Worm (Caenorhabditis elegans): ENCODE measurements around the gene D2007.1.

Gene D2007.1

DNA sequence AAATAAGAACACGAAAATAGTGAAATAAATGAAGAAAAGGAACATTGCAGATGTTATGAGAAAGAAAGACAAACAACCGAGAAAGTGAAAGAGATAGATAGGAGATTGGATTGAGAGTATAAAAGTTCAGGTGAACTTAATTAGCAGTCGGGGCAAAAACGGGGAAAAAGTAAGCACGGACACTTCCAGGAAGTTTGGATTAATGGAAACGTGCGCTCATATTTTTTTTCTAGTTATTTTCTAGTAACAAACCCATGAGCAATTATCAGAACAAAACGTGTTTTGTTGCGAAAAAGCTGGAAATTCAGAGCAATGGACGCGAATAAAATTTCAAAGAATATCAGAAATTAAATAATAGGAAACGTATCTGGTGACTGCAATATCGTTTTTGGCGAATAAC is 33.3 kb upstream of the D2007.1 start:
- TF ChIP-seq med-1 (GFP tag; optimal IDR thresholded peaks at IDR 0.05; ENCODE audit: insufficient read depth) (no peak), ztf-23 (GFP tag; IDR thresholded peaks at IDR 0.05) (no peak), flt-1 (GFP tag; IDR thresholded peaks at IDR 0.05) (no peak), ztf-29 (GFP tag; IDR thresholded peaks at IDR 0.05) (no peak), cog-1 (tag; optimal IDR thresholded peaks at IDR 0.05) (no peak), ref-1 (GFP tag; conservative IDR thresholded peaks at IDR 0.05) (no peak), klf-2 (GFP tag; conservative IDR thresholded peaks at IDR 0.05) (no peak), tab-1 (GFP tag; IDR thresholded peaks at IDR 0.05) (no peak)

DNA sequence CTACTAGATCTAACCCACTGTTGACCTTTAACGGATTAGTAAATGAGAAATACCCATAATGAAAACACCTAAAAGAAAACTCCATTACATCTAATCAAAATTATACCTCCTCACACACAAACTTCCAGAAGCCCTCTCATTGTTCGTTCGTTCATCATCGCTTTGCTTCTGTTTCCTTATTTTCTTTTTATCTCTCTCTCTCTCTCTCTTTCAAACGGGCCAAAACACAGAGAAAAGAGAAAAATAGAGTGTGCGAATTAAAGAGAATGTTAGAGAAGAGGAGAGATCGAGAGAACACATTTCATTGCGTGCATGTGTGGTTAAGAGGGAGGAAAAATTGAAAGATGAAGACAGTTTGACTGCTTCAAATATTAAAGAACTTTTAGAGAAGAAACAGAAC is 30.9 kb upstream of the D2007.1 start:
- TF ChIP-seq cog-1 (tag; optimal IDR thresholded peaks at IDR 0.05) (peak; percentile 21), ztf-23 (GFP tag; IDR thresholded peaks at IDR 0.05) (no peak)

DNA sequence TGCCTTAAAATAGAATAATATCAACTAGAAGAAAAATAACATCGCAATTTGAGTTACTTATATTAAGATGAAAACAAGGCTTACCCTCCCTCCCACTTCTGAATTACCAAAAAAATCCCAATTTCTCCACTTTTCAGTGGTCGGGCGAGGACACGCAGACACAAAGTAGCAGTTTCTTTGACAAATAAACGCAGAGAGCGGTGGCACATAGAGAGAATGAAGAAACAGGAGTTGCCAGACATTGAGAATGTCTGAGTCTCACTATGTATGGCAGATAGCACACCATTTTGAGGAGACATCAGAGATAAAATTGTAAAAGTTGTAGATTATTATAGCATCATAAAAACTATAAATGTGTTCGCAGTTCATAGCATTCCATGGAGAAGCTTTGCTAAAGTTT is 30.0 kb upstream of the D2007.1 start:
- TF ChIP-seq ztf-29 (GFP tag; IDR thresholded peaks at IDR 0.05) (peak; percentile 55; the same call in 1 of the 2 replicates), ref-1 (GFP tag; conservative IDR thresholded peaks at IDR 0.05) (no peak), cog-1 (tag; optimal IDR thresholded peaks at IDR 0.05) (peak; percentile 23)

DNA sequence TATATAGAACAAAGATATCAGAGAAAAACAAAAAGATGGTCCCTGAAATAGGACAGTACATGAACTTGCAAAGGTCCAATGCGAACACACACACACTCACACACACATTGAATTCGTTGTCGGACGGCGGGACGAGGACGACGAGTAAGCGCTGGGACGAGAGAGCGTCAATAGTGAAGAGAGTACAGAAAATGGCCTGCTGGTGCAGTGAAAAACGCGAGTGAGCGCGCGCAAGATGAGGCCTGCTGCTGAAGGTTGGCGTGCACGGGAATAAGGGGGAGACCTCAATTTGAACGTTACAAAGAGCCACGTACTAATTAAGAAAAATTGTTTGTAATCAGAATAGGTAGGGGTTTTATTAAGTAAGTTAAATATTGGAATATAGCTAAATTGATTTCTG is 28.3 kb upstream of the D2007.1 start:
- no peak for TF ChIP-seq med-1 (GFP tag; optimal IDR thresholded peaks at IDR 0.05; ENCODE audit: insufficient read depth)
- TF ChIP-seq klf-2 (GFP tag; conservative IDR thresholded peaks at IDR 0.05) = 0 out of 2 replicates have a peak, but pooled peaks have one; percentile 11

DNA sequence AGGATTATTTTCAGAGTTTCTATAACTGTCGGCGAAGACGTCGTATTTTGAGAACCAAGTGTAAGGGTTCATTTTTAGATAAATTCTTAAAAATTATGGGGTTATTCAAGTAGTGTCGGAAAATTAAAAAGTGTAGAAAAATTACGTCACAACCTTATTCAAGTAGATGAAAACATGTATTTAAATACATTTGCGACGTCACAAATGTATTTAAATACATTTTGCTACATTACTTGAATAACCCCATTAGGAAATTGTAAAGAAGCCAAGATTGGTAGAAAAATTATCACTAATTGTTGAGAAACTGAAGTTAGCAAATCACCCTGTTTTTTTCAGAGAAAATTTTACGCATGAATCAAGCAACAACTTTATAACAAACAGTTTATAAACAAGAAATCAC is 26.1 kb upstream of the D2007.1 start:
- TF ChIP-seq ref-1 (GFP tag; conservative IDR thresholded peaks at IDR 0.05) = no peak
- no peak for TF ChIP-seq ztf-23 (GFP tag; IDR thresholded peaks at IDR 0.05)
- no peak for TF ChIP-seq cog-1 (tag; optimal IDR thresholded peaks at IDR 0.05)
- no peak for TF ChIP-seq med-1 (GFP tag; optimal IDR thresholded peaks at IDR 0.05; ENCODE audit: insufficient read depth)
- no peak for TF ChIP-seq klf-2 (GFP tag; conservative IDR thresholded peaks at IDR 0.05)
- TF ChIP-seq tab-1 (GFP tag; IDR thresholded peaks at IDR 0.05) = no peak
- no peak for TF ChIP-seq T22C8.4 (GFP tag; IDR thresholded peaks at IDR 0.05)
- no peak for TF ChIP-seq ztf-29 (GFP tag; IDR thresholded peaks at IDR 0.05)
- TF ChIP-seq flt-1 (GFP tag; IDR thresholded peaks at IDR 0.05) = no peak

DNA sequence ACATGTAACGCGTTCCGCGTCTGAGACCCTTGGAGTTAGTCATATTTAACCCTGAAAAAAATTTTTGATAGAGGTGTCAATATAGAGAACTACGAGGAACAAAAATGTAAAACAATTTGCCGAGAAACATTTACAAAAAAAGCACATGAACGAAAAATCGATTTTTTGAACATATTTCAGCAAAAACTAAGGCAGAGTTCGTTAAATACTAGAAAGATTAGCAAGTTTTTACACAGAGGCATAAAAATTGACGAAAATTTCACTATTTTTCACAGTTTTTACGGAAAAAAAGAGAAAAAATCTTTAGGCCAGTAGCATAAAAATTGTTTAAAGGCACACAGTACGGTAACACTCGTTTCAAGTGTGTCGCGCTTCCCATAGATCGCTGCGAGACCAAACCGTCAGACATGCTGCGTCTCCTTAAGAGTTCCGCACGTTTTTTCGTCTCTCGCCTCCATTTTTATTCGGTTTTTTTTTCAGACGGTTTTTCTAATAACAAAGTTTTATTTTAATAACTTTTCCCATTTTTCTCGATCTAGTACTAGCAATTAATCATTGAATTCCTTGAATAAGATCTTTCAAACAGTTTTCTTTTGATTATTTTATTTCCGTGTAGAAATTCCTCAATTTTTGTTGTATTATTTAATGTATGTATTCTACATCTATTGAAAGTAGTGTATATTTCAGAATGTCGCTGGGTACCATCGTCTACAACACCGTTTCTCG is 24.9 kb upstream of the D2007.1 start, which contains the start of the genes rpl-21 and C14B9.10:
rpl-21 (minus strand) TSS at position 51 of the 726 bp plus-strand sequence.
C14B9.10 (plus strand) TSS at position 676 of the 726 bp plus-strand sequence.
- no peak for TF ChIP-seq med-1 (GFP tag; optimal IDR thresholded peaks at IDR 0.05; ENCODE audit: insufficient read depth)
- TF ChIP-seq cog-1 (tag; optimal IDR thresholded peaks at IDR 0.05) = no peak
- no peak for TF ChIP-seq T22C8.4 (GFP tag; IDR thresholded peaks at IDR 0.05)
- TF ChIP-seq ztf-23 (GFP tag; IDR thresholded peaks at IDR 0.05) = no peak
- TF ChIP-seq flt-1 (GFP tag; IDR thresholded peaks at IDR 0.05) = no peak
- no peak for TF ChIP-seq tab-1 (GFP tag; IDR thresholded peaks at IDR 0.05)
- TF ChIP-seq klf-2 (GFP tag; conservative IDR thresholded peaks at IDR 0.05) = no peak
- TF ChIP-seq ref-1 (GFP tag; conservative IDR thresholded peaks at IDR 0.05) = no peak
- no peak for TF ChIP-seq ztf-29 (GFP tag; IDR thresholded peaks at IDR 0.05)

DNA sequence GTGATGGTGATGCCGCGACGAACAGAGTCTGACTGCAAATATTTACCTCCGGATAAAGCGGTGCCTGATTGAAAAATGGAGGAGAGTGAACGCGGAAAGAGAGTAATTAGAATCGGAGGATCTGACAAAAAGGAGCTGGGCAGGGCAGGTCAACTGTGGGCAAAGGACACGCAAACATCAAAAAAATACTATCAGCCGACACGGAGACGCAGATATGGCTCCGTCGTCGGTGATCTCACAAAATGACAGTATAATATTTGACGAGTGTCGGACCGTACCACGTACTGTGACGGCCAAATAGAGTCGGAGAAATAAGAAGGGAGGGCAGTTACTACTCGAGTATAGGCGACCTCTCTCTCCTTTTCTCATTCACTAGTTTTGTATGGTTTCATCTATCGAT is 22.8 kb upstream of the D2007.1 start:
- TF ChIP-seq flt-1 (GFP tag; IDR thresholded peaks at IDR 0.05) (no peak), ztf-23 (GFP tag; IDR thresholded peaks at IDR 0.05) (no peak), T22C8.4 (GFP tag; IDR thresholded peaks at IDR 0.05) (no peak), tab-1 (GFP tag; IDR thresholded peaks at IDR 0.05) (no peak), cog-1 (tag; optimal IDR thresholded peaks at IDR 0.05) (no peak), klf-2 (GFP tag; conservative IDR thresholded peaks at IDR 0.05) (no peak), ztf-29 (GFP tag; IDR thresholded peaks at IDR 0.05) (no peak), ref-1 (GFP tag; conservative IDR thresholded peaks at IDR 0.05) (no peak), med-1 (GFP tag; optimal IDR thresholded peaks at IDR 0.05; ENCODE audit: insufficient read depth) (no peak)

DNA sequence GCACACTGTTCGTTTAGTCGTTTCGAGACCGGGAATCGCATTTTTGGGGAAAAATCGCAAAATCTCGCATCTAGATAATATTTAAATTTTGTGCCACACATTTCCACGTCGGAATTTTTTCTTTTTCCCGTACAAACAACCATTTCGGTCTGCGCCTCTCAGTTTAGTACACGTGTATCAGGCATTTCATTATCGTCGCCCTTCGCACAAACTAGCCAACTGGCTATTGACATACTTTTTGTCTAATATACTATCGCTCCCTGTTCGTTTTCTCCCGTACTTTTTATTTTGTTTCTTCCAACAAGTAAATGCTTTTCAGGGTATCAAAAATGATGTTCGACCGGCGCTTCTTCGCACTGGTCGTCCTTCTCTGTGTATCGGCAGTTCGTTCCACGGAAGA is 21.9 kb upstream of the D2007.1 start, which contains the start of gene C14B9.2:
C14B9.2 (plus strand) TSS at position 320 of the 400 bp plus-strand sequence.
- TF ChIP-seq flt-1 (GFP tag; IDR thresholded peaks at IDR 0.05) (no peak), tab-1 (GFP tag; IDR thresholded peaks at IDR 0.05) (no peak), ref-1 (GFP tag; conservative IDR thresholded peaks at IDR 0.05) (no peak), T22C8.4 (GFP tag; IDR thresholded peaks at IDR 0.05) (no peak), med-1 (GFP tag; optimal IDR thresholded peaks at IDR 0.05; ENCODE audit: insufficient read depth) (no peak), cog-1 (tag; optimal IDR thresholded peaks at IDR 0.05) (no peak), klf-2 (GFP tag; conservative IDR thresholded peaks at IDR 0.05) (no peak), ztf-29 (GFP tag; IDR thresholded peaks at IDR 0.05) (no peak), ztf-23 (GFP tag; IDR thresholded peaks at IDR 0.05) (no peak)

DNA sequence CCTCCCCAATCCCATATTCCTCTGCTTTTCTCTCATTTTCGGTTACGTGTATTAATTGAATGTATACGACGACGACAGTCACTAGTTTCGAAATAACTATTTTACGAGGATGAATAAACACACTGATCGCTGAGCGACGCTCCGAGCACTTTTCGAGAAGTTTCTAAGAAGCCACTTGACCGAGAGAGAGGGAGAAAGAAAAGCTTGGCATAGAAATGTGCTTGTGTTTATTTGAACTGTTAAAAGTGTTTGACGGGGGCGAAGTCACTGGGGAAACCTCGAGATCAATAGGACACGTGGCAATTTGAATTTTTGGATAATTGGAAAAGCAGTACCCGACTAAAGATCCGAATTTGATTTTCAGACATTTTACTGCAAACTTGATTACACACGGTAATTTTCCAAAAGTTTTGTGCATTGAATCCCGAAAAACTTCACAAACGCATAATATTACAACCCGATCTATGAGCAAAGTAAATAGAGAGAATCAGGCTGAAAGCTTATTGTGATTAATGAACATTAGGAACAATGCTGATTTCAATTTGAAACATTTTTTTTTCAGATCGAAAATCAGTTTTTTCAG is 18.7 kb upstream of the D2007.1 start:
- no peak for TF ChIP-seq tab-1 (GFP tag; IDR thresholded peaks at IDR 0.05)
- no peak for TF ChIP-seq ztf-29 (GFP tag; IDR thresholded peaks at IDR 0.05)
- no peak for TF ChIP-seq klf-2 (GFP tag; conservative IDR thresholded peaks at IDR 0.05)
- no peak for TF ChIP-seq cog-1 (tag; optimal IDR thresholded peaks at IDR 0.05)
- no peak for TF ChIP-seq med-1 (GFP tag; optimal IDR thresholded peaks at IDR 0.05; ENCODE audit: insufficient read depth)
- TF ChIP-seq ztf-23 (GFP tag; IDR thresholded peaks at IDR 0.05) = no peak
- TF ChIP-seq flt-1 (GFP tag; IDR thresholded peaks at IDR 0.05) = no peak
- no peak for TF ChIP-seq T22C8.4 (GFP tag; IDR thresholded peaks at IDR 0.05)
- TF ChIP-seq ref-1 (GFP tag; conservative IDR thresholded peaks at IDR 0.05) = no peak

DNA sequence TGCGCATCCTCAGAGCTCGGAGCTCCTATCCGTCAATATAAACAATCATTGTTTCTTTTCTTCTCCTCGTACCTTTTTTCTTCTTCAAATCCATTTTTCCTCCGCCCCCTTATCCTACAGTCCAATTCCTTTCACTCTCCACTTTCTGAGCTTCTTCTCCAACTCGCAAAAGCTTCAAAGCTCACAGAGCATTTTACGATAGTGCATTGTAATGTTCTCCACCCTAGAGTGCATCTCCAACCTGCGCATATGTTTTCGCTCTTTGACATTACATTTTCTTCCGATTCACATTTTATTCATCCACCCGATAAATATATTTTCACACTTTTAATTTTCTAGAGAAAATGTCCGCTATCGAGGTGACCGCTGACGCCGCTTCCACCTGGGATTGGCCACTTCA is 17.5 kb upstream of the D2007.1 start, which contains the start of gene hsp-12.2:
hsp-12.2 (plus strand) TSS at position 301 of the 400 bp plus-strand sequence.
- TF ChIP-seq med-1 (GFP tag; optimal IDR thresholded peaks at IDR 0.05; ENCODE audit: insufficient read depth) (no peak), tab-1 (GFP tag; IDR thresholded peaks at IDR 0.05) (no peak), klf-2 (GFP tag; conservative IDR thresholded peaks at IDR 0.05) (no peak), T22C8.4 (GFP tag; IDR thresholded peaks at IDR 0.05) (no peak), cog-1 (tag; optimal IDR thresholded peaks at IDR 0.05) (no peak), ref-1 (GFP tag; conservative IDR thresholded peaks at IDR 0.05) (no peak), flt-1 (GFP tag; IDR thresholded peaks at IDR 0.05) (no peak), ztf-29 (GFP tag; IDR thresholded peaks at IDR 0.05) (no peak), ztf-23 (GFP tag; IDR thresholded peaks at IDR 0.05) (no peak)

Data from whole organism, midembryonic.